Worm (Caenorhabditis elegans) whole organism, L4/young adult: ENCODE data around the gene Y75D11A.2.

Experiments used
- W03F9.2 ChIP-seq: fragments of 150-350 bp; optimal IDR thresholded peaks from 2 replicates; lab custom pipeline; 2014; ENCODE audit warnings: missing biosample characterization, missing genetic modification characterization
- dao-5 ChIP-seq: sonication (generic microtip); optimal IDR thresholded peaks from 2 replicates; lab custom pipeline; 2016; ENCODE audit warnings: missing genotype, missing genetic modification characterization, moderate library complexity, missing compliant biosample characterization
- him-1 ChIP-seq: sonication (generic microtip); optimal IDR thresholded peaks from 2 replicates; lab custom pipeline; 2016; ENCODE audit warnings: missing genotype, missing genetic modification reagents, missing genetic modification characterization, missing compliant biosample characterization

DNA sequence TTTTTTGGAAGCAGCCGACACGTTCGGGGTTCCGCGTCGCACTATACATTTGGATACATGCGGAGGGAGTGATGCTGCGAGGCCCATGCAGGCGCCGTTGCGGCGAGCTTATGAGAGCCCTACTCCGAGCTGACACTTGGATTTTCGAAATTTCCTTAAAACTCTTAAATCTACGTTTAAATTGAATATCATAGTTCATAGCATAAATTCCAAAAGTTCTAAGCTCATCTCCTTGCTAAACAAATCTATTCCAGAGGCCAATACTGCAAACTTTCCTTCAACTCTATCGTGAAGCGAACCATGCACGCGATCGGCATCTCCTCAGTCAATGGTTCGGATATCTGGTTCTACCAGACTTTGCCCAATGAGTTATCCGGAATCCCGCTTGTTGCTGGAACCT is 13.1 kb upstream of the Y75D11A.2 start, which contains the start of gene dgn-3:
- TF ChIP-seq him-1 (tag; lab: Kevin White, UChicago) = no peak
- no peak for TF ChIP-seq dao-5
- TF ChIP-seq W03F9.2 (tag; lab: Kevin White, UChicago) = no peak
